Fruit fly (Drosophila melanogaster): ENCODE results near the gene CG31835.

CG31835 gene

dm6 chr2L:14690791-14691190 lies 44.9 kb upstream of the CG31835 start:
- TF ChIP-seq croc (GFP tag; conservative IDR thresholded peaks at IDR 0.05) = 0 out of 3 replicates have a peak, but pooled peaks have one; percentile 29
- TF ChIP-seq CG15601 (tag; optimal IDR thresholded peaks at IDR 0.05) = peak; percentile 50
- peak; percentile 50; the same call in 1 of the 2 replicates for TF ChIP-seq CG17328 (GFP tag; IDR thresholded peaks at IDR 0.05)
- no peak for TF ChIP-seq Ets97D (GFP tag; optimal IDR thresholded peaks at IDR 0.05)
- no peak for TF ChIP-seq sc (optimal IDR thresholded peaks at IDR 0.05)
- TF ChIP-seq sc (GFP tag; optimal IDR thresholded peaks at IDR 0.05) = peak; percentile 26
- TF ChIP-seq CG7928 (GFP tag; optimal IDR thresholded peaks at IDR 0.05) = no peak
- TF ChIP-seq dan (GFP tag; IDR thresholded peaks at IDR 0.05) = no peak
- no peak for TF ChIP-seq Ada2b (GFP tag; IDR thresholded peaks at IDR 0.05)
- TF ChIP-seq nerfin-2 (GFP tag; IDR thresholded peaks at IDR 0.05; ENCODE audit: partially characterized antibody) = no peak
- no peak for TF ChIP-seq eyg (GFP tag; optimal IDR thresholded peaks at IDR 0.05)
- peak; percentile 11 for TF ChIP-seq CoRest (tag; optimal IDR thresholded peaks at IDR 0.05)
- TF ChIP-seq CG18476 (GFP tag; optimal IDR thresholded peaks at IDR 0.05) = no peak
- TF ChIP-seq Spps (tag; optimal IDR thresholded peaks at IDR 0.05) = peak; percentile 15
- TF ChIP-seq CG18011 (GFP tag; optimal IDR thresholded peaks at IDR 0.05) = no peak
- TF ChIP-seq CG10431 (GFP tag; optimal IDR thresholded peaks at IDR 0.05) = no peak
- peak; percentile 37 for TF ChIP-seq kni (GFP tag; optimal IDR thresholded peaks at IDR 0.05)
- TF ChIP-seq phol (tag; optimal IDR thresholded peaks at IDR 0.05) = peak; percentile 22
- TF ChIP-seq cas (GFP tag; IDR thresholded peaks at IDR 0.05) = no peak
- peak; percentile 16; the same call in 1 of the 2 replicates for TF ChIP-seq HLH3B (GFP tag; IDR thresholded peaks at IDR 0.05)
- peak; percentile 43 for TF ChIP-seq tin (GFP tag; optimal IDR thresholded peaks at IDR 0.05)
- TF ChIP-seq CG2199 (GFP tag; IDR thresholded peaks at IDR 0.05) = 0 out of 3 replicates have a peak, but pooled peaks have one; percentile 18
- TF ChIP-seq Elba2 (GFP tag; optimal IDR thresholded peaks at IDR 0.05) = no peak
- TF ChIP-seq Kr (GFP tag; optimal IDR thresholded peaks at IDR 0.05) = peak; percentile 54
- peak; percentile 38 for TF ChIP-seq D19A (tag; optimal IDR thresholded peaks at IDR 0.05)
- TF ChIP-seq chif (GFP tag; optimal IDR thresholded peaks at IDR 0.05) = peak in 1 of 2 experiments; percentile 15
- no peak for TF ChIP-seq Jarid2 (GFP tag; optimal IDR thresholded peaks at IDR 0.05)
- TF ChIP-seq lbe (GFP tag; optimal IDR thresholded peaks at IDR 0.05) = no peak
- TF ChIP-seq CG13624 (GFP tag; optimal IDR thresholded peaks at IDR 0.05) = no peak
- TF ChIP-seq CG10267 (tag; optimal IDR thresholded peaks at IDR 0.05) = peak; percentile 59
- TF ChIP-seq CG16815 (GFP tag; optimal IDR thresholded peaks at IDR 0.05) = peak; percentile 13
- TF ChIP-seq CG10979 (tag; optimal IDR thresholded peaks at IDR 0.05) = peak; percentile 70
- TF ChIP-seq ham (GFP tag; IDR thresholded peaks at IDR 0.05) = no peak
- TF ChIP-seq twi (tag; optimal IDR thresholded peaks at IDR 0.05) = peak; percentile 42
- peak; percentile 18 for TF ChIP-seq dmrt99B (tag; optimal IDR thresholded peaks at IDR 0.05)
- TF ChIP-seq gsb-n (tag; optimal IDR thresholded peaks at IDR 0.05) = peak; percentile 81
- no peak for TF ChIP-seq Dp (GFP tag; optimal IDR thresholded peaks at IDR 0.05)
- no peak for TF ChIP-seq CG42726 (GFP tag; IDR thresholded peaks at IDR 0.05; ENCODE audit: partially characterized antibody)
- TF ChIP-seq D (optimal IDR thresholded peaks at IDR 0.05) = no peak
- peak; percentile 27 for TF ChIP-seq D (GFP tag; optimal IDR thresholded peaks at IDR 0.05)
- TF ChIP-seq CG7556 (GFP tag; optimal IDR thresholded peaks at IDR 0.05) = peak; percentile 9
- TF ChIP-seq CG17568 (GFP tag; optimal IDR thresholded peaks at IDR 0.05) = no peak
- TF ChIP-seq CG14710 (tag; optimal IDR thresholded peaks at IDR 0.05) = peak; percentile 40
- TF ChIP-seq CG17361 (GFP tag; IDR thresholded peaks at IDR 0.05) = 0 out of 3 replicates have a peak, but pooled peaks have one; percentile 25
- TF ChIP-seq eve (GFP tag; optimal IDR thresholded peaks at IDR 0.05) = no peak
- peak; percentile 64 for TF ChIP-seq CG2712 (tag; optimal IDR thresholded peaks at IDR 0.05)
- TF ChIP-seq CG4820 (GFP tag; optimal IDR thresholded peaks at IDR 0.05) = peak; percentile 51
- TF ChIP-seq sqz (GFP tag; optimal IDR thresholded peaks at IDR 0.05) = no peak
- TF ChIP-seq CG3407 (GFP tag; optimal IDR thresholded peaks at IDR 0.05) = peak; percentile 5
- TF ChIP-seq CG12391 (tag; optimal IDR thresholded peaks at IDR 0.05) = peak; percentile 28
- TF ChIP-seq gem (tag; optimal IDR thresholded peaks at IDR 0.05) = peak; percentile 43
